Worm (Caenorhabditis elegans) whole organism, early embryonic: ENCODE results near the gene F29A7.6.

ENCODE experiments used
- B0310.2 ChIP-seq: sonication (generic microtip); optimal IDR thresholded peaks from 2 replicates; lab custom pipeline; 2016; ENCODE audit warnings: mild to moderate bottlenecking, missing genetic modification characterization, missing compliant biosample characterization
- F13C5.2 ChIP-seq: sonication (generic microtip); optimal IDR thresholded peaks from 2 replicates; lab custom pipeline; 2017; ENCODE audit warnings: mild to moderate bottlenecking, missing genetic modification characterization, inconsistent platforms, missing compliant biosample characterization
- aly-1 ChIP-seq: sonication (generic microtip); optimal IDR thresholded peaks from 2 replicates; lab custom pipeline; 2016; ENCODE audit warnings: missing genetic modification characterization, missing compliant biosample characterization
- ama-1 ChIP-seq: fragments of 150-350 bp; optimal IDR thresholded peaks from 2 replicates; lab custom pipeline; 2014
- ceh-36 ChIP-seq: sonication (generic microtip); optimal IDR thresholded peaks from 2 replicates; lab custom pipeline; 2016; ENCODE audit warnings: missing genetic modification characterization, inconsistent platforms, missing compliant biosample characterization
- ets-7 ChIP-seq: sonication (generic microtip); optimal IDR thresholded peaks from 2 replicates; lab custom pipeline; 2016; ENCODE audit warnings: missing genotype, missing genetic modification characterization, missing compliant biosample characterization
- hmbx-1 ChIP-seq: sonication (generic microtip); optimal IDR thresholded peaks from 2 replicates; lab custom pipeline; 2016; ENCODE audit warnings: mild to moderate bottlenecking, missing genetic modification characterization, missing compliant biosample characterization
- hmg-4 ChIP-seq: fragments of 200-800 bp; sonication (Bioruptor generic); optimal IDR thresholded peaks from 2 replicates; lab custom pipeline; 2018; ENCODE audit warnings: mild to moderate bottlenecking, missing genetic modification characterization, missing compliant biosample characterization
- hnd-1 ChIP-seq: sonication (generic microtip); optimal IDR thresholded peaks from 2 replicates; lab custom pipeline; 2016; ENCODE audit warnings: missing genetic modification characterization, missing compliant biosample characterization
- pes-1 ChIP-seq: fragments of 200-800 bp; sonication (Bioruptor generic); IDR thresholded peaks from 2 replicates; pipeline ENCODE4 v1.3.6; 2022; ENCODE audit warnings: missing genetic modification reagents, missing genetic modification characterization, missing compliant biosample characterization
- scrt-1 ChIP-seq: fragments of 200-800 bp; sonication (Bioruptor generic); IDR thresholded peaks from 2 replicates; pipeline ENCODE4 v1.3.6; 2022; ENCODE audit warnings: missing genetic modification characterization, missing compliant biosample characterization
- tbx-37 ChIP-seq: fragments of 200-800 bp; sonication (Bioruptor generic); conservative IDR thresholded peaks from 2 replicates; pipeline ENCODE4 v1.3.6; 2022; ENCODE audit warnings: missing genetic modification reagents, missing genetic modification characterization, missing compliant biosample characterization
- tra-4 ChIP-seq: sonication (generic microtip); optimal IDR thresholded peaks from 2 replicates; lab custom pipeline; 2017; ENCODE audit warnings: missing genetic modification characterization, missing compliant biosample characterization

DNA sequence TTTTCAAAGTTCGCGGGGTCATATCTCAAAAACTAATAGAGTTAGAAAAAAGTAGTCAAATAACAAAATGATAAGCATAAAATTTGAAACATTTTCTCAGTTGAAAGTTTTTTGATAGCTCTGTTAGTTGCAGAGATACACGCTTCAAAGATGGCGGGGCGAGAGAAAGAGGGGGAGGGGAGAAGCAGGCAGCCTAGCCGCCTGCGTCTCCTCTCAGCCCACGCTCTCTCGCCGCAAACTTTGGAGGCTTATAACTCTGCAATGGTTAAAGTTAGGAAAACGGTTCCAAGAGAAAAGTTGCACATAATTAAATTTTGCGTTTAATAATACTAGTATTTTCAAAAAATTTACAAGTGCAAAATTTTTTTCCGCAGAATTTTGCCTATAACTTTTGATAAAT lies 49.4 kb upstream of the F29A7.6 start:
- no peak for TF ChIP-seq ama-1
- TF ChIP-seq aly-1 (tag; lab: Kevin White, UChicago), result no peak
- TF ChIP-seq tra-4 (tag; lab: Kevin White, UChicago), result no peak
- TF ChIP-seq pes-1 (GFP tag; lab: Robert Waterston, UW), result no peak
- TF ChIP-seq hnd-1, result no peak
- TF ChIP-seq ets-7 (tag; lab: Kevin White, UChicago), result no peak
- TF ChIP-seq F13C5.2 (tag; lab: Kevin White, UChicago), result no peak
- TF ChIP-seq scrt-1, result no peak
- TF ChIP-seq hmbx-1, result no peak
- TF ChIP-seq hmg-4, result no peak
- no peak for TF ChIP-seq B0310.2 (tag; lab: Kevin White, UChicago)
- TF ChIP-seq tbx-37 (GFP tag; lab: Robert Waterston, UW), result no peak
- TF ChIP-seq ceh-36, result no peak
